Fruit fly (Drosophila melanogaster): ENCODE data around the gene Plp.

The Plp gene

DNA sequence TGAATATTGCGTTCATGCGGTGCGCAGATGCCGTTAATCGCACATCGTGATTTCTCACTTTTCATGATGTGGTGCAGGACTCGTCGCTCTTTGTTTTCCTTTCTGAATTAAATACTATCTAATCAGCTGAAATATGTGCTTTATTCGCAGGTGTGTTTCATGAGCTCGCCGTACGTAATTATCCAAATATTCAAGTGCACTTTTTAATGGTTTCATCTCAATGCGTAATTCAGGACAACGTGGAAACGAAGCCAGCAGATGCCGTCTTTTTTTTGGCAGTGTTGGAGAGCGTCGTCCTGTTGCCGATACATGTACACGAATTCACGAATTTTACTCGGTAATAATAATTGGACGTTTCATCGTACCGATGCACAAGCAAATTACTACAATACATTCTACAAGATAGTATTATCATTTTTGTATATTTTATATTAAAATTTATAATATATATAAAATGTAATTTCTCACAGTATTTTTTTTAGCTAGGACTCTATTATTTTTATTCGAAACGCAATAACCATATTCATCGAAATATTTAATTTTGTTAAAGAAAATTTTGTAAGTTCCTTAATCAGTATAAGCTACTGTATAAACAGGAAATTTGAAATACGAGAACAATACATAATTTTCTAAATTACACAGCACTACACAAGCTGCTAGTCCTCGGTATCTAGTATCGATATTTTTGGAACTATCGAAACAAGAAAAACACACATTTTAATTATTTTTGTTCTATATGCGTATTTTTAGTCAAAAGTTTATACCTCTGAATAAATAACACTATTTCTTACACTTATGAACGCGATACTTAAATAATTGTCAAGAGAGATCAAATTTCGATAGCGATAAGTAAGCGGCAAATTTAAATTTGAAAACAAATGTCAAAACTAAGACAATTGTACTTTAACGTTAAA is 42.4 kb upstream of the Plp start, which contains the start of gene CG12316 (continued):
- TF ChIP-seq CG10147 (GFP tag; optimal IDR thresholded peaks at IDR 0.05), result peak; percentile 89
- peak; percentile 92 for TF ChIP-seq CG30403 (GFP tag; optimal IDR thresholded peaks at IDR 0.05)
- peak; percentile 94 for TF ChIP-seq HmgZ (tag; optimal IDR thresholded peaks at IDR 0.05)
- TF ChIP-seq bowl (GFP tag; IDR thresholded peaks at IDR 0.05), result peak; percentile 71; the same call in 1 of the 2 replicates
- TF ChIP-seq amos (GFP tag; IDR thresholded peaks at IDR 0.05; ENCODE audit: partially characterized antibody), result peak; percentile 76
- peak; percentile 90 for TF ChIP-seq caup (GFP tag; optimal IDR thresholded peaks at IDR 0.05; ENCODE audit: severe bottlenecking)
- peak; percentile 81 for TF ChIP-seq CG9932 (GFP tag; IDR thresholded peaks at IDR 0.05)
- peak; percentile 92 for TF ChIP-seq CG6854 (GFP tag; optimal IDR thresholded peaks at IDR 0.05)
- peak; percentile 85 for TF ChIP-seq sim (GFP tag; IDR thresholded peaks at IDR 0.05)
- TF ChIP-seq dysf (GFP tag; IDR thresholded peaks at IDR 0.05), result peak; percentile 90
- peak; percentile 93 for TF ChIP-seq Meics (GFP tag; optimal IDR thresholded peaks at IDR 0.05)
- TF ChIP-seq maf-S (GFP tag; optimal IDR thresholded peaks at IDR 0.05), result peak; percentile 89
- peak; percentile 93 to 96 for TF ChIP-seq bsh (GFP tag; optimal IDR thresholded peaks at IDR 0.05)
- peak; percentile 91 for TF ChIP-seq CG1233 (GFP tag; optimal IDR thresholded peaks at IDR 0.05)
- TF ChIP-seq HLH3B (GFP tag; IDR thresholded peaks at IDR 0.05), result peak; percentile 74
- TF ChIP-seq br (optimal IDR thresholded peaks at IDR 0.05), result no peak
- TF ChIP-seq MESR4 (GFP tag; optimal IDR thresholded peaks at IDR 0.05), result peak; percentile 70
- peak; percentile 76 for TF ChIP-seq Dp (GFP tag; optimal IDR thresholded peaks at IDR 0.05)
- no peak for TF ChIP-seq CG1832 (GFP tag; optimal IDR thresholded peaks at IDR 0.05)
- TF ChIP-seq tx (GFP tag; optimal IDR thresholded peaks at IDR 0.05), result peak; percentile 84
- TF ChIP-seq Asciz (GFP tag; optimal IDR thresholded peaks at IDR 0.05), result peak; percentile 80
- TF ChIP-seq zf30C (GFP tag; optimal IDR thresholded peaks at IDR 0.05), result peak; percentile 36
- TF ChIP-seq sr (GFP tag; IDR thresholded peaks at IDR 0.05), result peak; percentile 46; the same call in 1 of the 3 replicates
- peak; percentile 91 for TF ChIP-seq CG6689 (GFP tag; IDR thresholded peaks at IDR 0.05)
- peak; percentile 94 for TF ChIP-seq pum (GFP tag; optimal IDR thresholded peaks at IDR 0.05)
- TF ChIP-seq CG10366 (GFP tag; IDR thresholded peaks at IDR 0.05), result peak; percentile 72
- no peak for TF ChIP-seq h (optimal IDR thresholded peaks at IDR 0.05)
- peak; percentile 89 for TF ChIP-seq CG10654 (GFP tag; optimal IDR thresholded peaks at IDR 0.05)
- TF ChIP-seq HLH54F (GFP tag; optimal IDR thresholded peaks at IDR 0.05), result peak; percentile 94
- TF ChIP-seq HLHmδ (GFP tag; optimal IDR thresholded peaks at IDR 0.05), result no peak
- TF ChIP-seq kay (GFP tag; optimal IDR thresholded peaks at IDR 0.05), result peak; percentile 53
- TF ChIP-seq Hmx (GFP tag; optimal IDR thresholded peaks at IDR 0.05), result peak; percentile 82
- 0 out of 2 replicates have a peak, but pooled peaks have one; percentile 24 for TF ChIP-seq Poxn (GFP tag; IDR thresholded peaks at IDR 0.05)
- TF ChIP-seq grau (tag; optimal IDR thresholded peaks at IDR 0.05), result peak; percentile 91
- peak; percentile 87 for TF ChIP-seq CG8089 (GFP tag; optimal IDR thresholded peaks at IDR 0.05)
- TF ChIP-seq CG18619 (GFP tag; optimal IDR thresholded peaks at IDR 0.05), result peak; percentile 92
- peak; percentile 94 for TF ChIP-seq CG4328 (GFP tag; optimal IDR thresholded peaks at IDR 0.05)
- peak; percentile 78 for TF ChIP-seq CG10565 (GFP tag; optimal IDR thresholded peaks at IDR 0.05)
- TF ChIP-seq CG7556 (GFP tag; optimal IDR thresholded peaks at IDR 0.05), result peak; percentile 93
- no peak; the same call in none of the 2 replicates for TF ChIP-seq dimm (GFP tag; IDR thresholded peaks at IDR 0.05)
- TF ChIP-seq al (GFP tag; IDR thresholded peaks at IDR 0.05), result peak; percentile 28
- peak; percentile 80 for TF ChIP-seq mirr (GFP tag; optimal IDR thresholded peaks at IDR 0.05)
- TF ChIP-seq Adf1 (GFP tag; IDR thresholded peaks at IDR 0.05), result peak; percentile 57
- TF ChIP-seq onecut (GFP tag; IDR thresholded peaks at IDR 0.05), result peak; percentile 91
- TF ChIP-seq CkIIα-i1 (GFP tag; IDR thresholded peaks at IDR 0.05), result 0 out of 2 replicates have a peak, but pooled peaks have one; percentile 34
- TF ChIP-seq Dad (GFP tag; optimal IDR thresholded peaks at IDR 0.05), result peak; percentile 93
- peak; percentile 83 for TF ChIP-seq HLH4C (GFP tag; IDR thresholded peaks at IDR 0.05; ENCODE audit: partially characterized antibody)
- TF ChIP-seq CG7357 (GFP tag; IDR thresholded peaks at IDR 0.05), result peak; percentile 74
- TF ChIP-seq MBD-R2 (GFP tag; IDR thresholded peaks at IDR 0.05), result peak; percentile 61

Data from whole organism, embryonic.